Worm (Caenorhabditis elegans) whole organism, young adult: Measurements from ENCODE around the gene F26C11.4.
"Not testable (repeated sequence)": the region's sequence is repeated elsewhere in the genome, so short reads cannot be mapped to it uniquely, and the experiment has no call there.

Experiments used
- F57A8.1 ChIP-seq: fragments of 200-800 bp; sonication (Bioruptor generic); optimal IDR thresholded peaks from 2 replicates; lab custom pipeline; 2018; ENCODE audit warnings: mild to moderate bottlenecking, missing genetic modification characterization, moderate library complexity, missing compliant biosample characterization
- K11D2.4 ChIP-seq: fragments of 200-800 bp; sonication (Bioruptor generic); IDR thresholded peaks from 2 replicates; pipeline ENCODE4 v1.3.6; 2022; ENCODE audit warnings: missing genetic modification reagents, missing genetic modification characterization, missing compliant biosample characterization
- Y53G8AR.9 ChIP-seq: fragments of 200-800 bp; sonication (Bioruptor generic); conservative IDR thresholded peaks from 2 replicates; pipeline ENCODE4 v1.3.6; 2022; ENCODE audit warnings: missing genetic modification reagents, missing genetic modification characterization, missing compliant biosample characterization
- atf-7 ChIP-seq: sonication (generic microtip); optimal IDR thresholded peaks from 2 replicates; lab custom pipeline; 2017; ENCODE audit warnings: mild to moderate bottlenecking, missing genetic modification characterization, missing compliant biosample characterization
- ceh-40 ChIP-seq: fragments of 200-800 bp; sonication (Bioruptor generic); IDR thresholded peaks from 2 replicates; pipeline ENCODE4 v1.3.6; 2022; ENCODE audit warnings: missing genetic modification characterization, missing compliant biosample characterization
- mel-28 ChIP-seq: sonication (generic microtip); optimal IDR thresholded peaks from 2 replicates; lab custom pipeline; 2016; ENCODE audit warnings: borderline replicate concordance, mild to moderate bottlenecking, missing genetic modification characterization, missing compliant biosample characterization
- nfya-2 ChIP-seq: fragments of 200-800 bp; sonication (Bioruptor generic); IDR thresholded peaks from 2 replicates; pipeline ENCODE4 v1.3.6; 2022; ENCODE audit warnings: missing genetic modification reagents, missing genetic modification characterization, missing compliant biosample characterization

Gene F26C11.4

ce11 chrII:9868207-9868606, 47.9 kb downstream of the F26C11.4 start (continued):
- TF ChIP-seq K11D2.4 (GFP tag; lab: Robert Waterston, UW) (no peak), mel-28 (tag; lab: Kevin White, UChicago) (no peak), Y53G8AR.9 (no peak), atf-7 (tag; lab: Kevin White, UChicago) (no peak), ceh-40 (GFP tag; lab: Robert Waterston, UW) (no peak)

- TF ChIP-seq nfya-2 (GFP tag; lab: Robert Waterston, UW); F57A8.1 (GFP tag; lab: Kevin White, UChicago); atf-7 (tag; lab: Kevin White, UChicago): not testable (repeated sequence)
Measured at ce11 chrII:9866378-9866777, 49.7 kb downstream of the F26C11.4 start, which contains the start of gene chil-1. Gene chil-1, minus strand, starts transcription at chrII:9866478.
